Fruit fly (Drosophila melanogaster): ENCODE data around the gene CG6765.
A peak's percentile ranks its signal among the peaks of the same experiment; 100 is the strongest.

The CG6765 gene

dm6 chr3L:8506975-8507441, 5.6 kb upstream of the CG6765 start, which contains the start of gene CG43163:
Gene CG43163 (minus strand): TSS chr3L:8507146.
- peak; percentile 83 for TF ChIP-seq CG9797 (GFP tag; optimal IDR thresholded peaks at IDR 0.05)
- TF ChIP-seq zen2 (GFP tag; IDR thresholded peaks at IDR 0.05; ENCODE audit: partially characterized antibody), result no peak
- TF ChIP-seq corto (GFP tag; optimal IDR thresholded peaks at IDR 0.05), result no peak
- no peak for TF ChIP-seq wek (GFP tag; optimal IDR thresholded peaks at IDR 0.05)
- no peak for TF ChIP-seq CG17568 (GFP tag; optimal IDR thresholded peaks at IDR 0.05)
- TF ChIP-seq CG31441 (GFP tag; IDR thresholded peaks at IDR 0.05), result peak; percentile 77
- peak; percentile 63 for TF ChIP-seq Hsf (GFP tag; optimal IDR thresholded peaks at IDR 0.05)
- peak; percentile 65 for TF ChIP-seq cg (GFP tag; optimal IDR thresholded peaks at IDR 0.05)
- no peak for TF ChIP-seq CG11398 (GFP tag; optimal IDR thresholded peaks at IDR 0.05)
- peak; percentile 16 for TF ChIP-seq CG1529 (GFP tag; optimal IDR thresholded peaks at IDR 0.05)
- TF ChIP-seq Ssrp (tag; optimal IDR thresholded peaks at IDR 0.05), result peak; percentile 43
- peak; percentile 78 for TF ChIP-seq lab (GFP tag; optimal IDR thresholded peaks at IDR 0.05)
- TF ChIP-seq CG12104 (GFP tag; optimal IDR thresholded peaks at IDR 0.05), result peak; percentile 12
- TF ChIP-seq CG8388 (GFP tag; optimal IDR thresholded peaks at IDR 0.05), result peak; percentile 68
- TF ChIP-seq NfI (GFP tag; optimal IDR thresholded peaks at IDR 0.05), result peak; percentile 52
- no peak for TF ChIP-seq CG12769 (tag; optimal IDR thresholded peaks at IDR 0.05)
- peak; percentile 76 for TF ChIP-seq lilli (GFP tag; optimal IDR thresholded peaks at IDR 0.05)
- peak; percentile 17 for TF ChIP-seq zfh2 (GFP tag; optimal IDR thresholded peaks at IDR 0.05)
- TF ChIP-seq CG6791 (GFP tag; IDR thresholded peaks at IDR 0.05; ENCODE audit: partially characterized antibody), result peak; percentile 30; the same call in 1 of the 3 replicates
- no peak for TF ChIP-seq CG8478 (optimal IDR thresholded peaks at IDR 0.05)
- TF ChIP-seq Med (GFP tag), result peak; percentile 93
- peak; percentile 80 for TF ChIP-seq slbo (GFP tag; IDR thresholded peaks at IDR 0.05)
- no peak for TF ChIP-seq MTF-1 (GFP tag; optimal IDR thresholded peaks at IDR 0.05; ENCODE audit: borderline replicate concordance)
- TF ChIP-seq bigmax (GFP tag; optimal IDR thresholded peaks at IDR 0.05), result no peak
- no peak for TF ChIP-seq eyg (GFP tag; optimal IDR thresholded peaks at IDR 0.05)
- TF ChIP-seq CG4424 (GFP tag; optimal IDR thresholded peaks at IDR 0.05), result peak; percentile 66
- TF ChIP-seq croc (GFP tag; conservative IDR thresholded peaks at IDR 0.05), result no peak
- TF ChIP-seq Nf-YC (tag; optimal IDR thresholded peaks at IDR 0.05), result peak; percentile 38
- TF ChIP-seq CG15696 (tag; optimal IDR thresholded peaks at IDR 0.05), result peak; percentile 50
- no peak for TF ChIP-seq CG6654 (GFP tag; optimal IDR thresholded peaks at IDR 0.05)
- TF ChIP-seq Tbp (GFP tag; optimal IDR thresholded peaks at IDR 0.05), result no peak
- peak; percentile 73 for TF ChIP-seq oc (tag; optimal IDR thresholded peaks at IDR 0.05)
- no peak for TF ChIP-seq ab (GFP tag; optimal IDR thresholded peaks at IDR 0.05)
- TF ChIP-seq Xbp1 (GFP tag; optimal IDR thresholded peaks at IDR 0.05), result peak; percentile 78
- TF ChIP-seq CG12236 (GFP tag; optimal IDR thresholded peaks at IDR 0.05), result no peak
- no peak for TF ChIP-seq CG31388 (GFP tag; optimal IDR thresholded peaks at IDR 0.05)
- TF ChIP-seq CG3407 (GFP tag; optimal IDR thresholded peaks at IDR 0.05), result peak; percentile 47
- TF ChIP-seq gce (GFP tag; IDR thresholded peaks at IDR 0.05), result peak; percentile 79
- peak; percentile 47 for TF ChIP-seq salm (tag; optimal IDR thresholded peaks at IDR 0.05)
- TF ChIP-seq CG9817 (tag; optimal IDR thresholded peaks at IDR 0.05), result peak; percentile 41
- peak; percentile 28 for TF ChIP-seq CHES-1-like (GFP tag; optimal IDR thresholded peaks at IDR 0.05)
- no peak for TF ChIP-seq Ravus (GFP tag; IDR thresholded peaks at IDR 0.05)
- peak; percentile 24 for TF ChIP-seq pum (GFP tag; optimal IDR thresholded peaks at IDR 0.05)
- TF ChIP-seq Chrac-16 (GFP tag; optimal IDR thresholded peaks at IDR 0.05), result peak; percentile 52
- no peak for TF ChIP-seq Vsx1 (GFP tag; optimal IDR thresholded peaks at IDR 0.05)
- TF ChIP-seq HmgZ (tag; optimal IDR thresholded peaks at IDR 0.05), result peak; percentile 67
- TF ChIP-seq CG11696 (GFP tag; IDR thresholded peaks at IDR 0.05), result 0 out of 2 replicates have a peak, but pooled peaks have one; percentile 30
- TF ChIP-seq grau (tag; optimal IDR thresholded peaks at IDR 0.05), result peak; percentile 70
- no peak for TF ChIP-seq CG11560 (tag; IDR thresholded peaks at IDR 0.05)
- peak; percentile 64 for TF ChIP-seq CG1602 (GFP tag; optimal IDR thresholded peaks at IDR 0.05)
- peak; percentile 12 for TF ChIP-seq org-1 (GFP tag; optimal IDR thresholded peaks at IDR 0.05)

All from whole organism, embryonic.